Worm (Caenorhabditis elegans) whole organism, mixed stage, embryonic: ENCODE measurements around the gene magu-2.

Source experiments
- ceh-83 ChIP-seq: fragments of 200-800 bp; sonication (Bioruptor generic); optimal IDR thresholded peaks from 2 replicates; lab custom pipeline; 2018; ENCODE audit warnings: mild to moderate bottlenecking, missing genetic modification characterization, missing compliant biosample characterization
- elt-1 ChIP-seq: sonication (generic microtip); optimal IDR thresholded peaks from 2 replicates; lab custom pipeline; 2017; ENCODE audit warnings: missing genetic modification characterization, mild to moderate bottlenecking, missing compliant biosample characterization, antibody characterized with exemption, moderate library complexity, borderline replicate concordance; ENCODE audit not compliant: insufficient read depth
- elt-3 ChIP-seq: fragments of 150-350 bp; optimal IDR thresholded peaks from 2 replicates; lab custom pipeline; 2014; ENCODE audit warnings: missing biosample characterization, missing genetic modification characterization
- hlh-1 ChIP-seq: fragments of 150-350 bp; optimal IDR thresholded peaks from 2 replicates; lab custom pipeline; 2014; ENCODE audit warnings: missing biosample characterization, missing genetic modification reagents, missing genetic modification characterization
- mab-5 ChIP-seq: fragments of 150-350 bp; optimal IDR thresholded peaks from 2 replicates; lab custom pipeline; 2014; ENCODE audit warnings: missing biosample characterization, missing genetic modification characterization
- nhr-12 ChIP-seq: fragments of 150-350 bp; optimal IDR thresholded peaks from 2 replicates; lab custom pipeline; 2014; ENCODE audit warnings: missing biosample characterization, missing genetic modification characterization
- nhr-237 ChIP-seq: fragments of 150-350 bp; optimal IDR thresholded peaks from 2 replicates; lab custom pipeline; 2014; ENCODE audit warnings: missing biosample characterization, missing genetic modification characterization
- ztf-11 ChIP-seq: fragments of 150-350 bp; optimal IDR thresholded peaks from 2 replicates; lab custom pipeline; 2014; ENCODE audit warnings: missing biosample characterization, missing genetic modification characterization

DNA sequence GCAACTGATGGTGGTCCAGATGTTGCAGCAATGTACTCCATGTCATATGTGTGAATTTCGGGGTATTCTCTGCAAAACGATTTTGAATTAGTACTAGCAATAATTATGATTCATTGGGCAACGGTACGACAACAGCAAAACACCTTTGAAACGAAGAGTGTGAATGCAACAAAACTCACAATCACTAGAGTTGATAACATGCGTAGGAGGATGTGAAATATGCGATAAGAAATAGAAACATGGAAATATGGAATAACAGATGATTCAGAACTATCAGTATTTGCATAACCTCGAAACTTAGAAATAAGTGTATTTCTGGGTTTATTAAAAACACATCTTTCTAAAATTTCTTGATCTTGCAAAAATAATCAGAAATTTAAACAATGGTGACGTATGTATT is 5.3 kb downstream of the magu-2 start:
- no peak for TF ChIP-seq ceh-83 (GFP tag; lab: Kevin White, UChicago)
- no peak for TF ChIP-seq ztf-11 (tag; lab: Kevin White, UChicago)
- TF ChIP-seq mab-5 (tag; lab: Kevin White, UChicago): no peak
- no peak for TF ChIP-seq nhr-237 (tag; lab: Kevin White, UChicago)
- TF ChIP-seq elt-3: no peak
- TF ChIP-seq nhr-12 (tag; lab: Kevin White, UChicago): no peak
- TF ChIP-seq hlh-1 (tag; lab: Kevin White, UChicago): no peak
- no peak for TF ChIP-seq elt-1 (tag; lab: Kevin White, UChicago)
